Fruit fly (Drosophila melanogaster) whole organism, embryonic: Measurements from ENCODE around the gene CG42676.

ENCODE experiments used
- Atf3 ChIP-seq: fragments of 200-800 bp; sonication (Bioruptor generic); optimal IDR thresholded peaks from 3 replicates; lab custom pipeline; 2016; ENCODE audit warnings: missing biosample characterization, missing genetic modification characterization
- BtbVII ChIP-seq: fragments of 200-800 bp; sonication (Bioruptor generic); optimal IDR thresholded peaks from 3 replicates; lab custom pipeline; 2017; ENCODE audit warnings: missing biosample characterization, mild to moderate bottlenecking, missing genetic modification characterization
- CG10366 ChIP-seq: fragments of 200-800 bp; sonication (Bioruptor generic); IDR thresholded peaks from 2 replicates; pipeline ENCODE4 v1.3.6; 2022; ENCODE audit warnings: missing biosample characterization, missing genetic modification characterization
- CG10979 ChIP-seq: fragments of 200-800 bp; sonication (Bioruptor generic); optimal IDR thresholded peaks from 2 replicates; lab custom pipeline; 2018; ENCODE audit warnings: missing biosample characterization, mild to moderate bottlenecking, missing genetic modification characterization, moderate library complexity
- CG12659 ChIP-seq: fragments of 200-800 bp; sonication (Bioruptor generic); optimal IDR thresholded peaks from 3 replicates; lab custom pipeline; 2017; ENCODE audit warnings: mild to moderate bottlenecking, missing biosample characterization, missing genetic modification reagents, missing genetic modification characterization
- CG1603 ChIP-seq: fragments of 200-800 bp; sonication (Bioruptor generic); optimal IDR thresholded peaks from 2 replicates; lab custom pipeline; 2019; ENCODE audit warnings: missing biosample characterization, mild to moderate bottlenecking, missing genetic modification characterization, moderate library complexity
- CG17385 ChIP-seq: fragments of 200-800 bp; sonication (Bioruptor generic); optimal IDR thresholded peaks from 3 replicates; lab custom pipeline; 2018; ENCODE audit warnings: missing biosample characterization, mild to moderate bottlenecking, missing genetic modification characterization
- CG18476 ChIP-seq: fragments of 200-800 bp; sonication (Bioruptor generic); optimal IDR thresholded peaks from 2 replicates; lab custom pipeline; 2016; ENCODE audit warnings: missing biosample characterization, mild to moderate bottlenecking, missing genetic modification characterization
- CG2712 ChIP-seq: fragments of 200-800 bp; optimal IDR thresholded peaks from 3 replicates; lab custom pipeline; 2019; ENCODE audit warnings: missing biosample characterization, mild to moderate bottlenecking, missing genetic modification characterization, moderate library complexity
- CG34376 ChIP-seq: fragments of 200-800 bp; sonication (Bioruptor generic); optimal IDR thresholded peaks from 2 replicates; lab custom pipeline; 2018; ENCODE audit warnings: missing biosample characterization, mild to moderate bottlenecking, missing genetic modification characterization
- CG3847 ChIP-seq: fragments of 200-800 bp; sonication (Bioruptor generic); IDR thresholded peaks from 2 replicates; pipeline ENCODE4 v1.3.6; 2022; ENCODE audit warnings: missing biosample characterization, missing genetic modification characterization
- CG6654 ChIP-seq: fragments of 200-800 bp; sonication (Bioruptor generic); optimal IDR thresholded peaks from 2 replicates; lab custom pipeline; 2017; ENCODE audit warnings: missing biosample characterization, mild to moderate bottlenecking, missing genetic modification characterization
- CG7271 ChIP-seq: fragments of 200-800 bp; sonication (Bioruptor generic); optimal IDR thresholded peaks from 2 replicates; lab custom pipeline; 2018; ENCODE audit warnings: missing biosample characterization, mild to moderate bottlenecking, missing genetic modification characterization, moderate library complexity
- CG7745 ChIP-seq: fragments of 200-800 bp; sonication (Bioruptor generic); optimal IDR thresholded peaks from 2 replicates; lab custom pipeline; 2018; ENCODE audit warnings: missing biosample characterization, mild to moderate bottlenecking, missing genetic modification characterization, moderate library complexity
- CG7839 ChIP-seq: fragments of 200-800 bp; sonication (Bioruptor generic); optimal IDR thresholded peaks from 3 replicates; lab custom pipeline; 2018; ENCODE audit warnings: missing biosample characterization, mild to moderate bottlenecking, missing genetic modification characterization, moderate library complexity
- CG7963 ChIP-seq: fragments of 200-800 bp; sonication (Bioruptor generic); IDR thresholded peaks from 3 replicates; pipeline ENCODE4 v1.3.6; 2022; ENCODE audit warnings: missing biosample characterization, missing genetic modification characterization; ENCODE audit not compliant: partially characterized antibody
- CG7987 ChIP-seq: fragments of 200-800 bp; sonication (Bioruptor generic); optimal IDR thresholded peaks from 2 replicates; lab custom pipeline; 2018; ENCODE audit warnings: missing biosample characterization, mild to moderate bottlenecking, missing genetic modification characterization, moderate library complexity
- CG8478 ChIP-seq: fragments of >200 bp; optimal IDR thresholded peaks from 2 replicates; lab custom pipeline; 2018
- Dref ChIP-seq: fragments of 200-800 bp; sonication (Bioruptor generic); IDR thresholded peaks from 2 replicates; pipeline ENCODE4 v1.3.6; 2022; ENCODE audit warnings: missing biosample characterization, missing genetic modification characterization
- Gsc ChIP-seq: fragments of 200-800 bp; sonication (Bioruptor generic); IDR thresholded peaks from 2 replicates; pipeline ENCODE4 v1.3.6; 2022; ENCODE audit warnings: missing biosample characterization, missing genetic modification characterization
- H15 ChIP-seq: fragments of 200-800 bp; sonication (Bioruptor generic); IDR thresholded peaks from 3 replicates; pipeline ENCODE4 v1.3.6; 2022; ENCODE audit warnings: missing biosample characterization, missing genetic modification characterization
- HHEX ChIP-seq: fragments of 200-800 bp; sonication (Bioruptor generic); optimal IDR thresholded peaks from 3 replicates; lab custom pipeline; 2017; ENCODE audit warnings: missing biosample characterization, mild to moderate bottlenecking, missing genetic modification characterization, missing genetic modification reagents
- HLH4C ChIP-seq: fragments of 200-800 bp; sonication (Bioruptor generic); IDR thresholded peaks from 3 replicates; pipeline ENCODE4 v1.3.6; 2022; ENCODE audit warnings: missing biosample characterization, missing genetic modification characterization; ENCODE audit not compliant: partially characterized antibody
- Lhr ChIP-seq: fragments of 200-800 bp; sonication (Bioruptor generic); optimal IDR thresholded peaks from 3 replicates; lab custom pipeline; 2017; ENCODE audit warnings: mild to moderate bottlenecking, missing biosample characterization, missing genetic modification reagents, missing genetic modification characterization
- MBD-R2 ChIP-seq: fragments of 200-800 bp; sonication (Bioruptor generic); IDR thresholded peaks from 2 replicates; pipeline ENCODE4 v1.3.6; 2022; ENCODE audit warnings: missing biosample characterization, missing genetic modification characterization
- Meics ChIP-seq: fragments of 200-800 bp; sonication (Bioruptor generic); optimal IDR thresholded peaks from 2 replicates; lab custom pipeline; 2017; ENCODE audit warnings: missing biosample characterization, mild to moderate bottlenecking, missing genetic modification characterization
- Nf-YC ChIP-seq: fragments of 200-800 bp; optimal IDR thresholded peaks from 3 replicates; lab custom pipeline; 2019; ENCODE audit warnings: missing biosample characterization, mild to moderate bottlenecking, missing genetic modification characterization, moderate library complexity
- Sin3A ChIP-seq: fragments of >200 bp; optimal IDR thresholded peaks from 2 replicates; lab custom pipeline; 2018
- Sry-β ChIP-seq: fragments of 200-800 bp; sonication (Bioruptor generic); optimal IDR thresholded peaks from 2 replicates; lab custom pipeline; 2018; ENCODE audit warnings: missing biosample characterization, mild to moderate bottlenecking, missing genetic modification characterization, moderate library complexity
- Sry-δ ChIP-seq: fragments of 200-800 bp; sonication (Bioruptor generic); optimal IDR thresholded peaks from 2 replicates; lab custom pipeline; 2016; ENCODE audit warnings: missing biosample characterization, missing genetic modification characterization
- Ssrp ChIP-seq: fragments of 200-800 bp; sonication (Bioruptor generic); optimal IDR thresholded peaks from 2 replicates; lab custom pipeline; 2018; ENCODE audit warnings: missing biosample characterization, mild to moderate bottlenecking, missing genetic modification characterization, moderate library complexity
- ap ChIP-seq: fragments of 200-800 bp; sonication (Bioruptor generic); IDR thresholded peaks from 2 replicates; pipeline ENCODE4 v1.3.6; 2022; ENCODE audit warnings: missing biosample characterization, missing genetic modification characterization
- ash1 ChIP-seq: fragments of 200-800 bp; sonication (Bioruptor generic); optimal IDR thresholded peaks from 2 replicates; lab custom pipeline; 2018; ENCODE audit warnings: missing biosample characterization, mild to moderate bottlenecking, missing genetic modification characterization
- bbx ChIP-seq: fragments of 200-800 bp; sonication (Bioruptor generic); IDR thresholded peaks from 2 replicates; pipeline ENCODE4 v1.3.6; 2022; ENCODE audit warnings: missing biosample characterization, missing genetic modification characterization; ENCODE audit not compliant: partially characterized antibody
- chif ChIP-seq, 2 experiments: fragments of 200-800 bp; sonication (Bioruptor generic); optimal IDR thresholded peaks; 3 replicates each; lab custom pipeline; 2016; ENCODE audit warnings: missing biosample characterization in 2 of 2, missing genetic modification characterization in 2 of 2
- crol ChIP-seq: fragments of 200-800 bp; sonication (Bioruptor generic); IDR thresholded peaks from 2 replicates; pipeline ENCODE4 v1.3.6; 2022; ENCODE audit warnings: missing biosample characterization, missing genetic modification characterization
- cwo ChIP-seq: fragments of 200-800 bp; sonication (Bioruptor generic); optimal IDR thresholded peaks from 3 replicates; lab custom pipeline; 2017; ENCODE audit warnings: missing biosample characterization, missing genetic modification characterization, mild to moderate bottlenecking, moderate library complexity, missing genetic modification reagents
- exex ChIP-seq: fragments of 200-800 bp; sonication (Bioruptor generic); optimal IDR thresholded peaks from 4 replicates; lab custom pipeline; 2018; ENCODE audit warnings: missing biosample characterization, mild to moderate bottlenecking, missing genetic modification characterization, moderate library complexity
- gfzf ChIP-seq: fragments of 200-800 bp; sonication (Bioruptor generic); optimal IDR thresholded peaks from 2 replicates; lab custom pipeline; 2016; ENCODE audit warnings: missing biosample characterization, mild to moderate bottlenecking, missing genetic modification characterization, moderate library complexity
- grau ChIP-seq: fragments of 200-800 bp; optimal IDR thresholded peaks from 3 replicates; lab custom pipeline; 2019; ENCODE audit warnings: missing biosample characterization, mild to moderate bottlenecking, missing genetic modification characterization, moderate library complexity
- ham ChIP-seq: fragments of 200-800 bp; sonication (Bioruptor generic); IDR thresholded peaks from 2 replicates; pipeline ENCODE4 v1.3.6; 2022; ENCODE audit warnings: missing biosample characterization, missing genetic modification characterization
- hbn ChIP-seq: fragments of 200-800 bp; sonication (Bioruptor generic); IDR thresholded peaks from 2 replicates; pipeline ENCODE4 v1.3.6; 2022; ENCODE audit warnings: missing biosample characterization, missing genetic modification characterization; ENCODE audit not compliant: partially characterized antibody
- maf-S ChIP-seq: fragments of 200-800 bp; sonication (Bioruptor generic); optimal IDR thresholded peaks from 2 replicates; lab custom pipeline; 2016; ENCODE audit warnings: missing biosample characterization, missing genetic modification characterization
- prd ChIP-seq, 3 experiments: fragments of >200 bp in 2 of 3; fragments of 200-800 bp in 1 of 3; sonication (Bioruptor generic) in 1 of 3; optimal IDR thresholded peaks in 2 of 3; IDR thresholded peaks in 1 of 3; 2 replicates in 2 of 3; 3 replicates in 1 of 3; pipeline versions ENCODE4 v1.3.6 to Lab custom; 2017 to 2022; ENCODE audit warnings: missing biosample characterization in 1 of 3, missing genetic modification characterization in 1 of 3
- sisA ChIP-seq: fragments of 200-800 bp; sonication (Bioruptor generic); IDR thresholded peaks from 2 replicates; pipeline ENCODE4 v1.3.6; 2022; ENCODE audit warnings: missing biosample characterization, missing genetic modification characterization
- trh ChIP-seq: fragments of 200-800 bp; sonication (Bioruptor generic); optimal IDR thresholded peaks from 2 replicates; lab custom pipeline; 2016; ENCODE audit warnings: missing biosample characterization, missing genetic modification characterization
- unpg ChIP-seq: fragments of 200-800 bp; sonication (Bioruptor generic); optimal IDR thresholded peaks from 3 replicates; lab custom pipeline; 2018; ENCODE audit warnings: missing biosample characterization, mild to moderate bottlenecking, missing genetic modification characterization, moderate library complexity
- wek ChIP-seq: fragments of 200-800 bp; sonication (Bioruptor generic); optimal IDR thresholded peaks from 3 replicates; lab custom pipeline; 2018; ENCODE audit warnings: missing biosample characterization, mild to moderate bottlenecking, missing genetic modification characterization, moderate library complexity
- wor ChIP-seq: fragments of 200-800 bp; sonication (Bioruptor generic); IDR thresholded peaks from 2 replicates; pipeline ENCODE4 v1.3.6; 2022; ENCODE audit warnings: missing biosample characterization, missing genetic modification characterization
- zfh1 ChIP-seq: fragments of 200-800 bp; sonication (Bioruptor generic); IDR thresholded peaks from 3 replicates; pipeline ENCODE4 v1.3.6; 2022; ENCODE audit warnings: missing biosample characterization, missing genetic modification characterization
- zfh2 ChIP-seq: fragments of 200-800 bp; sonication (Bioruptor generic); optimal IDR thresholded peaks from 2 replicates; lab custom pipeline; 2016; ENCODE audit warnings: missing biosample characterization, missing genetic modification characterization

Gene CG42676

dm6 chr3L:1756143-1756542 lies 46.8 kb upstream of the CG42676 start, which contains the start of gene CG8001 (continued):
- TF ChIP-seq Lhr (no peak), crol (GFP tag; lab: Robert Waterston, UW) (peak; percentile 68), ash1 (GFP tag; lab: Kevin White, UChicago) (no peak), HHEX (GFP tag; lab: Kevin White, UChicago) (no peak), BtbVII (no peak), CG7963 (GFP tag; lab: Robert Waterston, UW) (peak; percentile 40; the same call in 1 of the 3 replicates), zfh1 (GFP tag; lab: Robert Waterston, UW) (no peak), wek (GFP tag; lab: Kevin White, UChicago) (no peak), Ssrp (no peak), unpg (GFP tag; lab: Kevin White, UChicago) (no peak), H15 (no peak), CG7745 (tag; lab: Kevin White, UChicago) (no peak), cwo (GFP tag; lab: Kevin White, UChicago) (no peak), HLH4C (GFP tag; lab: Robert Waterston, UW) (peak; percentile 61), Sin3A (lab: Kevin White, UChicago) (no peak), hbn (peak; percentile 66), sisA (GFP tag; lab: Robert Waterston, UW) (no peak), CG18476 (GFP tag; lab: Kevin White, UChicago) (no peak), CG7839 (tag; lab: Kevin White, UChicago) (no peak), Sry-β (GFP tag; lab: Kevin White, UChicago) (no peak), gfzf (GFP tag; lab: Kevin White, UChicago) (no peak), Atf3 (GFP tag; lab: Kevin White, UChicago) (no peak), prd (optimal IDR thresholded peaks at IDR 0.05; lab: Kevin White, UChicago) (no peak), prd (GFP tag; IDR thresholded peaks at IDR 0.05; lab: Robert Waterston, UW) (no peak), zfh2 (no peak), Meics (GFP tag; lab: Kevin White, UChicago) (no peak), exex (no peak), grau (tag; lab: Kevin White, UChicago) (no peak), CG17385 (GFP tag; lab: Kevin White, UChicago) (no peak), bbx (GFP tag; lab: Robert Waterston, UW) (peak; percentile 69), CG10979 (tag; lab: Kevin White, UChicago) (no peak), CG34376 (GFP tag; lab: Kevin White, UChicago) (no peak), CG7987 (GFP tag; lab: Kevin White, UChicago) (no peak), wor (no peak), CG8478 (lab: Kevin White, UChicago) (no peak), MBD-R2 (GFP tag; lab: Robert Waterston, UW) (peak; percentile 91), trh (no peak), chif (GFP tag; optimal IDR thresholded peaks at IDR 0.05; lab: Kevin White, UChicago) (no peak), Dref (GFP tag; lab: Robert Waterston, UW) (peak; percentile 76), ap (GFP tag; lab: Robert Waterston, UW) (no peak), CG12659 (no peak), Sry-δ (GFP tag; lab: Kevin White, UChicago) (peak; percentile 83), ham (GFP tag; lab: Robert Waterston, UW) (no peak), CG1603 (tag; lab: Kevin White, UChicago) (no peak), CG2712 (tag; lab: Kevin White, UChicago) (no peak), CG7271 (tag; lab: Kevin White, UChicago) (no peak), CG10366 (no peak), Nf-YC (tag; lab: Kevin White, UChicago) (no peak), CG3847 (no peak), CG6654 (GFP tag; lab: Kevin White, UChicago) (no peak), maf-S (GFP tag; lab: Kevin White, UChicago) (no peak), Gsc (GFP tag; lab: Robert Waterston, UW) (no peak)
